Worm (Caenorhabditis elegans): Measurements from ENCODE around the gene let-70.
A peak's percentile ranks its signal among the peaks of the same experiment; 100 is the strongest.

The let-70 gene

ce11 chrIV:11082153-11082552 is at the start of gene let-70:
let-70 (minus strand) TSS chrIV:11082253.
- TF ChIP-seq hmbx-1 (tag; optimal IDR thresholded peaks at IDR 0.05), result no peak
- no peak for TF ChIP-seq ceh-36 (tag; optimal IDR thresholded peaks at IDR 0.05)
- no peak for TF ChIP-seq pes-1 (GFP tag; IDR thresholded peaks at IDR 0.05)

DNA sequence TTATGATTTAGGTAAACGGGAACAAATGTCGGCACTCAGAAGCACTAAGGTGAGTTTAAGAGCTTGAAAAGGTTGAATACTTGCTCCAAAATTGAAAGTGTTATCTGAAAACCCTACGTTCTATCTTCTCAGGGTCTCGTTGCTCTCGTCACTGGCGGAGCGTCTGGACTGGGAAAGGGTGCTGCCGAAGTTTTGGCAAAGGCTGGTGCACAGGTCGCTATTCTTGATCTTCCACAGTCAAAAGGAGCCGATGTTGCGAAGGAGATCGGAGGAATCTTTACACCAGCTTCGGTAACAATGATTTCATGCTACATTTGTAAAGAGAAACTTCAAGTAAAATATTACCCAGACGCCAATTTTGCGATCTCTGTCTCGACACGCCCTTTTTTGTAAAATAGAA is 49.2 kb upstream of the let-70 start, which contains the start of gene ard-1:
Gene ard-1 (plus strand): TSS at position 12 of the 400 bp plus-strand sequence.
- TF ChIP-seq ama-1 (optimal IDR thresholded peaks at IDR 0.05), result peak; percentile 90
- peak; percentile 63 for TF ChIP-seq B0310.2 (tag; optimal IDR thresholded peaks at IDR 0.05)
- TF ChIP-seq scrt-1 (GFP tag; IDR thresholded peaks at IDR 0.05), result no peak
- no peak for TF ChIP-seq aly-1 (tag; optimal IDR thresholded peaks at IDR 0.05)

- TF ChIP-seq flt-1 (GFP tag; IDR thresholded peaks at IDR 0.05) (no peak), ceh-36 (tag; optimal IDR thresholded peaks at IDR 0.05) (no peak), ama-1 (optimal IDR thresholded peaks at IDR 0.05) (no peak), B0310.2 (tag; optimal IDR thresholded peaks at IDR 0.05) (no peak), F13C5.2 (tag; optimal IDR thresholded peaks at IDR 0.05) (no peak), sea-1 (GFP tag; conservative IDR thresholded peaks at IDR 0.05) (no peak), pes-1 (GFP tag; IDR thresholded peaks at IDR 0.05) (no peak), ceh-13 (GFP tag; optimal IDR thresholded peaks at IDR 0.05) (no peak), hnd-1 (tag; optimal IDR thresholded peaks at IDR 0.05) (no peak)
Measured at ce11 chrIV:11130774-11131173, 48.7 kb upstream of the let-70 start.

DNA sequence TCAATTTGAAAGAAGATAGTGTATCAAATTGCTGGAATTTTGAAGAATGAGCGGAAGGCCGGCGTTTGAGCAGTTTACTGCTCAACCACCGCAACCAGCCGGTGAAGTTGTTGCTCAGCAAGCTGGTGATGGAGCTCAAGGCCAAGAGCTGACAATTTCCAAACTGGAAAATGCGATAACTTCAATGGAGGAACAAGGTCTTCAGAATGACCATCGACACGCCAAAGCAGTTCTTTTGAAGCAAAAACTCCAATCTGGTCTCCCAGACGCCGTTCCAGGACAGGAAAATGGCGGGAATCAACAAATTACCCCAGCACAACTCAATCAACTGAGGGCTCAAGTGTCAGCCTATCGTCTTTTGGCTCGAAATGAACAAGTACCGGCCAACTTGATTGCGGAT is 44.0 kb upstream of the let-70 start:
- TF ChIP-seq ets-7 (tag; optimal IDR thresholded peaks at IDR 0.05) (no peak), tra-4 (tag; optimal IDR thresholded peaks at IDR 0.05) (no peak), hnd-1 (tag; optimal IDR thresholded peaks at IDR 0.05) (no peak), tbx-37 (GFP tag; conservative IDR thresholded peaks at IDR 0.05) (no peak), F13C5.2 (tag; optimal IDR thresholded peaks at IDR 0.05) (no peak), hmbx-1 (tag; optimal IDR thresholded peaks at IDR 0.05) (no peak), ceh-13 (GFP tag; optimal IDR thresholded peaks at IDR 0.05) (no peak), sea-1 (GFP tag; conservative IDR thresholded peaks at IDR 0.05) (no peak), scrt-1 (GFP tag; IDR thresholded peaks at IDR 0.05) (no peak), flt-1 (GFP tag; IDR thresholded peaks at IDR 0.05) (no peak)

DNA sequence TGAATTAATAATTGTTTCAGACTA is 43.8 kb upstream of the let-70 start, which contains the start of gene swsn-4:
Gene swsn-4 (plus strand): TSS at position 21 of the 24 bp plus-strand sequence.
- TF ChIP-seq hmbx-1 (tag; optimal IDR thresholded peaks at IDR 0.05), result no peak
- no peak for TF ChIP-seq B0310.2 (tag; optimal IDR thresholded peaks at IDR 0.05)
- TF ChIP-seq tbx-11 (GFP tag; IDR thresholded peaks at IDR 0.05), result no peak
- TF ChIP-seq tbx-37 (GFP tag; conservative IDR thresholded peaks at IDR 0.05), result no peak
- no peak for TF ChIP-seq ceh-36 (tag; optimal IDR thresholded peaks at IDR 0.05)

ce11 chrIV:11125604-11126003 is 43.6 kb upstream of the let-70 start:
- no peak for TF ChIP-seq ceh-36 (tag; optimal IDR thresholded peaks at IDR 0.05)
- TF ChIP-seq pes-1 (GFP tag; IDR thresholded peaks at IDR 0.05), result no peak
- no peak for TF ChIP-seq F13C5.2 (tag; optimal IDR thresholded peaks at IDR 0.05)
- no peak for TF ChIP-seq hmbx-1 (tag; optimal IDR thresholded peaks at IDR 0.05)
- no peak for TF ChIP-seq aly-1 (tag; optimal IDR thresholded peaks at IDR 0.05)
- TF ChIP-seq ceh-13 (GFP tag; optimal IDR thresholded peaks at IDR 0.05), result no peak
- TF ChIP-seq ets-7 (tag; optimal IDR thresholded peaks at IDR 0.05), result no peak
- no peak for TF ChIP-seq tbx-37 (GFP tag; conservative IDR thresholded peaks at IDR 0.05)

DNA sequence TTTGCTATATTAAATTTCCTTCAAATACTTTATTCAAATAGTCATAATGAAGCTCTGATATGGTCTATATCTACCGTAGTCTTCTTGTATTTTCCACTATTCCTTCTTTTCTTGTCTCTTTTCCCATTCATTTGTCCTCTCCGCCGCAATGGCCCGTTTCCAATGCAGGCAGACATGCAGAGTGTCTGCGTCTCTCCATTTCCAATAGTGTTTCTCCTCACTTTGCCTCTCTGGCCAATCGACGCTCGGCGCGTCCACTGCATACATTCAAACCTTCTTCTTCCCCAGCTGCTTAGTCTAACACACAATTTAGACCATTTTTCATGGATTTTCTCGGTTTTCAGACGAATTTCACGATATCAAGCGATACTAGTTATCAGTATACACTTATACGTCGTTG is 43.1 kb upstream of the let-70 start:
- TF ChIP-seq F13C5.2 (tag; optimal IDR thresholded peaks at IDR 0.05) (peak; percentile 6), B0310.2 (tag; optimal IDR thresholded peaks at IDR 0.05) (no peak)

DNA sequence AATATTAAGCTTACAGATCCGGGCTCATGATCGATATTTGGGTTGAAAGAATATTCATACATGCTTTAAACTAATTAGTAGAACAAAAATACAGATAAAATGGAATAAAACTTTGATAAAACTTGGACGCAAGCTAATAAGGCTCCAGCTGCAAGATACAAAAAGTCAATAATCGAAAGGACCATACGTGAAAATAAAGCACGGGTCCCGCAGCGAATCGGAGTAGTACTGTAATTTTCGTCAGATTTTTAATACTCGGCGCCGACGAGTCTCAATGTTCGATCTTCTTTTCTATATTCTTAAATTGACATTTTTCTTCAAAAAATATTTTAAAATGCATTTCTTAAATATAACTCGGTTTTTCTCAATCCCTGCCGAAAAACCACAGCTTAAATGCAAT is 42.6 kb upstream of the let-70 start, which contains the start of gene spo-11:
Gene spo-11 (minus strand): TSS at position 189 of the 400 bp plus-strand sequence.
- TF ChIP-seq scrt-1 (GFP tag; IDR thresholded peaks at IDR 0.05) (no peak), hnd-1 (tag; optimal IDR thresholded peaks at IDR 0.05) (no peak), tbx-11 (GFP tag; IDR thresholded peaks at IDR 0.05) (no peak), ceh-13 (GFP tag; optimal IDR thresholded peaks at IDR 0.05) (no peak), pes-1 (GFP tag; IDR thresholded peaks at IDR 0.05) (no peak), B0310.2 (tag; optimal IDR thresholded peaks at IDR 0.05) (no peak), tra-4 (tag; optimal IDR thresholded peaks at IDR 0.05) (no peak), hmg-4 (GFP tag; optimal IDR thresholded peaks at IDR 0.05) (no peak), sea-1 (GFP tag; conservative IDR thresholded peaks at IDR 0.05) (no peak), flt-1 (GFP tag; IDR thresholded peaks at IDR 0.05) (no peak), hmbx-1 (tag; optimal IDR thresholded peaks at IDR 0.05) (no peak), F13C5.2 (tag; optimal IDR thresholded peaks at IDR 0.05) (no peak)

ce11 chrIV:11119972-11120562 is 38.0 kb upstream of the let-70 start:
- TF ChIP-seq tra-4 (tag; optimal IDR thresholded peaks at IDR 0.05) (no peak), tbx-11 (GFP tag; IDR thresholded peaks at IDR 0.05) (0 out of 2 replicates have a peak, but pooled peaks have one; percentile 51)

DNA sequence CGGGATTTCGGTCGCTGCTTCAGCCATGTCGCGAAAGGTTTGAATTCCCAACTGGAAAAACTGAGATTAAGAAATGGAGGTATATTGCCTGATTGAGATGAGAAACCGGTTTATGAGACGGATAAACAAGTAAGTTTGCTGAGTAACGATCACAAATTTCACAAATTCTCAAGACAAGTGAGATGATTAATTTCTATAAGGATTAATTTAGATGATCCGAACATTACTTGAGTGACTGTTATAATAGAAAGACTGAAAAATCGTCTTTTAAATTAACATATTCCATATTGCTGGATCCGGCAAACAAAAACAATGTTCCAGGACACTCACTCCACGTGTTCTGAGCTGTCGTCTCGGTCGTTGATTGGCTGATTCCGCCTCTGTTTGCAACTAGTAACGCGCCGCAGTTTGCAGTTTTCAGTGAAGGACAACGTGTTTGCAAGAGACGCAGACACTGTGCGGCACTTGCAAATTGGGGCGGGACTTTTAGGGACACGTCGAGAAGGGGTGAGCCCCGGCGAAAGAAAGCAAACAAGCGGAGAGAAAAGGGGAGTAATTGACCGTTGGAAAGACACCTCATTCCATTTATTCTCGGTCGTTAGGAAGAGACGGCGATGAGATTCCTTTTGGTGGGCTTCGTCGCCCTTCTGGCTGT is 36.9 kb upstream of the let-70 start, which contains the start of the genes imp-2 and enpl-1:
Gene imp-2 (minus strand): TSS at position 51 of the 655 bp plus-strand sequence.
Gene enpl-1 (plus strand): TSS at position 462 of the 655 bp plus-strand sequence.
- 0 out of 2 replicates have a peak, but pooled peaks have one; percentile 36 for TF ChIP-seq flt-1 (GFP tag; IDR thresholded peaks at IDR 0.05)
- no peak for TF ChIP-seq B0310.2 (tag; optimal IDR thresholded peaks at IDR 0.05)
- TF ChIP-seq hmg-4 (GFP tag; optimal IDR thresholded peaks at IDR 0.05), result peak; percentile 68
- TF ChIP-seq aly-1 (tag; optimal IDR thresholded peaks at IDR 0.05), result peak; percentile 60
- no peak for TF ChIP-seq ceh-36 (tag; optimal IDR thresholded peaks at IDR 0.05)
- TF ChIP-seq ceh-13 (GFP tag; optimal IDR thresholded peaks at IDR 0.05), result no peak
- peak; percentile 86 for TF ChIP-seq F13C5.2 (tag; optimal IDR thresholded peaks at IDR 0.05)
- TF ChIP-seq hnd-1 (tag; optimal IDR thresholded peaks at IDR 0.05), result no peak
- TF ChIP-seq scrt-1 (GFP tag; IDR thresholded peaks at IDR 0.05), result no peak
